Fruit fly (Drosophila melanogaster): ENCODE results near the gene inaF-B.

DNA sequence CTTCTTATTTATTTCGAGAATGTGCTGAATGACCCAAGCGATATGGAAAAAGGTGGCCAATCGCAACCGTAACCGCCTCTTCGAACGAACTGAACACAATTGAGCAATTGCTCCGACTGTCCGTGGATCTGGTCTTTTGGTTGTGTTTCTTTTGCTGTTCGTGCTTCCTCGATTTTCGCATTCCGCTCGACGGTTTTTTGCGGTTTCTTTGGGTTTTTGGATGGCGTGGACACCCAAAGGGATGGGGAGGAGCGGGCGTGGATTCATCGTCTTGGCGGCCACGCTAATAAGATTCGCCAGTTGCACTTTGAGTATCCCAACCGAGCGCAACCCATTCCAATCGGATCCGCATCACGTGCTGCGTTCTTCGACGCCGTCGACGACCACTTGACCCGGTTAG is at the start of gene inaF-B:
- TF ChIP-seq Sin3A (optimal IDR thresholded peaks at IDR 0.05), result no peak
- TF ChIP-seq ttk (optimal IDR thresholded peaks at IDR 0.05), result no peak
- TF ChIP-seq psq (optimal IDR thresholded peaks at IDR 0.05), result no peak
- TF ChIP-seq insv (optimal IDR thresholded peaks at IDR 0.05), result no peak

All from Kc167 (cell line).